Worm (Caenorhabditis elegans): ENCODE measurements around the gene C05D12.4.

- TF ChIP-seq ama-1 (optimal IDR thresholded peaks at IDR 0.05) = no peak
- TF ChIP-seq hnd-1 (tag; optimal IDR thresholded peaks at IDR 0.05) = no peak
- TF ChIP-seq tbx-11 (GFP tag; IDR thresholded peaks at IDR 0.05) = no peak
Observed at ce11 chrII:11424579-11425316, 6.9 kb upstream of the C05D12.4 start, which contains the start of gene C05D12.3.
